Fruit fly (Drosophila melanogaster): ENCODE measurements around the gene Noc1.

The Noc1 gene

dm6 chr3L:11074043-11074853, at the start of gene Noc1, which contains the start of gene Pfdn2:
TSS of gene Noc1 (plus strand) at chr3L:11074769.
TSS of gene Pfdn2 (minus strand) at chr3L:11074388.
- no peak for TF ChIP-seq psq (optimal IDR thresholded peaks at IDR 0.05)
- no peak for TF ChIP-seq h (optimal IDR thresholded peaks at IDR 0.05)
- TF ChIP-seq insv (optimal IDR thresholded peaks at IDR 0.05): no peak
- TF ChIP-seq ttk (optimal IDR thresholded peaks at IDR 0.05): no peak
- no peak for TF ChIP-seq Myc (optimal IDR thresholded peaks at IDR 0.05)
- no peak for TF ChIP-seq Sin3A (optimal IDR thresholded peaks at IDR 0.05)

DNA sequence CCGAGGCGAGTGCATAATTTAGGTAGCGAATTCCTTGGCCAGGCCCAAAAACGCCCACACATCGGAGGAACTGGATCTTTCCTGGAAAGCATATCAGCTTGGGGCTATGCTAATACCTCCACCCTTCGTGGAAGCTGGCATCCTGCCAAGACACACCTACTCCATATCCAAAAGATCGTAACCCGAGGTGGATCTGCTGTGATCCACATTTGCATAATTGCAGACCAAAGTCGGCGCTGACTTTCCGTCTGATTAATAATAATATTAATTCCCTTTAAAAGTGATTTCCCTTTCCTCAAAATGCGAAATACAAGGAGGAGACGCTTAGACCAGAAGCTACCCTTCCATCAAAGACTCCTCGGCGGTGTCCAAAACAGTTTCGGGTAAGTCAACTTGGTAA, 49.3 kb upstream of the Noc1 start, which contains the start of gene CG32079:
TSS of gene CG32079 (plus strand) at position 301 of the 400 bp plus-strand sequence.
- TF ChIP-seq insv (optimal IDR thresholded peaks at IDR 0.05): no peak
- TF ChIP-seq h (optimal IDR thresholded peaks at IDR 0.05): no peak
- no peak for TF ChIP-seq ttk (optimal IDR thresholded peaks at IDR 0.05)
- no peak for TF ChIP-seq Myc (optimal IDR thresholded peaks at IDR 0.05)
- no peak for TF ChIP-seq psq (optimal IDR thresholded peaks at IDR 0.05)
- no peak for TF ChIP-seq Sin3A (optimal IDR thresholded peaks at IDR 0.05)

dm6 chr3L:11027279-11027678, 47.3 kb upstream of the Noc1 start, which contains the start of gene CG32081:
TSS of gene CG32081 (plus strand) at chr3L:11027579.
- no peak for TF ChIP-seq h (optimal IDR thresholded peaks at IDR 0.05)
- TF ChIP-seq Sin3A (optimal IDR thresholded peaks at IDR 0.05): no peak
- TF ChIP-seq Myc (optimal IDR thresholded peaks at IDR 0.05): no peak

DNA sequence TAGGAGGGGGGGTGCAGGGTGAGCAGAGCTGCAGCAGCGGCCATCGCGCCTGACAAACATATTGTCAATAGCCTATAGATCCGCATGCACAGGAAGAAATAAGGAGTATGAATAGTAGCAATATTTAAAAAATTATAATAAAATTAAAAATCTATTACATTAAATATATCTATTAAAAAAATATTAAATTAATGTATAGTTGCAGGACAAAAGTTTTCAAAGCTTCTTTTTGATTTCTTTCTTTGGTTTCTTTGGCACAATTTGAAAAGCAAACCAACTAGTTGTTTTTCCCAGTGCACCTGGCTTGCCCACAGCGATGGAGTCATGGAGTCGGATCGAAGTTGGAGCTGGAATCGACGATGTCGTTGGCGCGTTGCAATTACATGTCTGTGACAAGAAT, 42.8 kb upstream of the Noc1 start:
- TF ChIP-seq h (optimal IDR thresholded peaks at IDR 0.05): no peak
- no peak for TF ChIP-seq ttk (optimal IDR thresholded peaks at IDR 0.05)
- no peak for TF ChIP-seq Sin3A (optimal IDR thresholded peaks at IDR 0.05)
- no peak for TF ChIP-seq insv (optimal IDR thresholded peaks at IDR 0.05)

dm6 chr3L:11033327-11033975, 41.1 kb upstream of the Noc1 start:
- no peak for TF ChIP-seq insv (optimal IDR thresholded peaks at IDR 0.05)
- no peak for TF ChIP-seq psq (optimal IDR thresholded peaks at IDR 0.05)
- TF ChIP-seq Sin3A (optimal IDR thresholded peaks at IDR 0.05): no peak
- no peak for TF ChIP-seq h (optimal IDR thresholded peaks at IDR 0.05)
- no peak for TF ChIP-seq Myc (optimal IDR thresholded peaks at IDR 0.05)
- no peak for TF ChIP-seq ttk (optimal IDR thresholded peaks at IDR 0.05)

- TF ChIP-seq psq (optimal IDR thresholded peaks at IDR 0.05) (no peak), insv (optimal IDR thresholded peaks at IDR 0.05) (no peak), ttk (optimal IDR thresholded peaks at IDR 0.05) (no peak), Sin3A (optimal IDR thresholded peaks at IDR 0.05) (no peak), h (optimal IDR thresholded peaks at IDR 0.05) (no peak), Myc (optimal IDR thresholded peaks at IDR 0.05) (no peak)
Observed at dm6 chr3L:11035039-11035438, 39.5 kb upstream of the Noc1 start.

DNA sequence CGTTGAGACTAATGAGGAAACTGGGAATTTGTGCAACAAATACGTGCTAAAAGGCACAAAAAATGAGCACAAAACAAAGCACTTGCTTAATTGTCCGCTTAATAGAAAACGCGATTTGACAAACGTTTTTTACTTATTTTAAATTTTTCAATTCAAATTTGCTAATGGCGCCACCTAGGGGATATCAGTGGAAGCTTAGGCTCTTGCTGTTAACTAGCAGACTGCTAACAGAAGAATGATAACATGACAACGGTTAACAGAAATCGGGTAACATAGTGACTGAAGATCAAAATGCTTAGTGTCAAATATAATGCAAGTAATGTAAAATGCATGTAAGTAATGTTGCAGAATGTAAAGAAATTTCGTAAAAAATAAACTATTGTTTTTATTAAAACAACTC, 33.4 kb upstream of the Noc1 start:
- no peak for TF ChIP-seq Sin3A (optimal IDR thresholded peaks at IDR 0.05)

DNA sequence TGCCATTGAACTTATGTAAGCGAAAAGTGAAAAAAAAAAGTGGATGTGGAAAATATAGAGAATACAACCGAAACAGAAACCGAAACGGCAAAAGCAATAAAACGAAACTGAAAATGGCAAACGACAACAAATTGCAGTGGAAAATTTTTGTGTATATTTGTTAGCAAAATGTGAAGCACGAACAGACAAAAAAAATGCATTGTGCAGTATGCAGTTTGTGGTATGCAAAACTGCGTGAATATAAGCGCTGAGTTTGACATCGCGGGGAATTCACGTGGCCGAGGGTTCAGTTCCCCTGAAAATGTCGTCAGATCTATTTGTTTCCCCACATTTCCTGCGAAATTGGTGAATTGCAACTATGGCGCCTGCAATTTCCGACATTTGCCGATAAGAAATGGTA, 30.9 kb upstream of the Noc1 start:
- TF ChIP-seq psq (optimal IDR thresholded peaks at IDR 0.05): no peak
- TF ChIP-seq insv (optimal IDR thresholded peaks at IDR 0.05): no peak
- TF ChIP-seq ttk (optimal IDR thresholded peaks at IDR 0.05): no peak
- TF ChIP-seq h (optimal IDR thresholded peaks at IDR 0.05): no peak
- no peak for TF ChIP-seq Sin3A (optimal IDR thresholded peaks at IDR 0.05)
- no peak for TF ChIP-seq Myc (optimal IDR thresholded peaks at IDR 0.05)

- TF ChIP-seq Sin3A (optimal IDR thresholded peaks at IDR 0.05): no peak
- no peak for TF ChIP-seq psq (optimal IDR thresholded peaks at IDR 0.05)
- no peak for TF ChIP-seq h (optimal IDR thresholded peaks at IDR 0.05)
- TF ChIP-seq ttk (optimal IDR thresholded peaks at IDR 0.05): no peak
- no peak for TF ChIP-seq Myc (optimal IDR thresholded peaks at IDR 0.05)
- TF ChIP-seq insv (optimal IDR thresholded peaks at IDR 0.05): no peak
Observed at dm6 chr3L:11045009-11045408, 29.6 kb upstream of the Noc1 start.

DNA sequence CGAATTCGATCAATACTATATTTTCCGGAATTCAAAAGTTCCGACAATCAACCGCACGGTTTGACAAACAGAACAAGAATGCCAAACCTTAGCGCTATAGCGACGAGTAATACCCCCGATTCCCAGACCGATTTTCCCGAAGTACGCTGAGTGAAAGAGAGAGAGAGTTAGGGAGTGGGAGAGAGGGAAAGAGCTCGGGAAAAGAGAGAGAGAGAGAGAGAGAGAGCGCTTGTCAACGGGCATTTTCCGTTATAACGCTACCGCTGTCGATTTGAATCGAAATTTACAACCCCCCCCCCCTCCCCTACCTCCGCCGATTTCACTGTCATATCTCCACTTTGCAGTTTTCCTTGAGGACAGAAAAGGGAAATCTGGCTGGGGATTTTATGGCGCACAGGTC, 28.0 kb upstream of the Noc1 start:
- TF ChIP-seq insv (optimal IDR thresholded peaks at IDR 0.05) (no peak), ttk (optimal IDR thresholded peaks at IDR 0.05) (no peak), psq (optimal IDR thresholded peaks at IDR 0.05) (no peak), Myc (optimal IDR thresholded peaks at IDR 0.05) (no peak), Sin3A (optimal IDR thresholded peaks at IDR 0.05) (no peak), h (optimal IDR thresholded peaks at IDR 0.05) (no peak)

- TF ChIP-seq Sin3A (optimal IDR thresholded peaks at IDR 0.05): no peak
- TF ChIP-seq insv (optimal IDR thresholded peaks at IDR 0.05): no peak
- no peak for TF ChIP-seq ttk (optimal IDR thresholded peaks at IDR 0.05)
- TF ChIP-seq psq (optimal IDR thresholded peaks at IDR 0.05): no peak
- TF ChIP-seq Myc (optimal IDR thresholded peaks at IDR 0.05): no peak
- no peak for TF ChIP-seq h (optimal IDR thresholded peaks at IDR 0.05)
Observed at dm6 chr3L:11047877-11048276, 26.7 kb upstream of the Noc1 start.

DNA sequence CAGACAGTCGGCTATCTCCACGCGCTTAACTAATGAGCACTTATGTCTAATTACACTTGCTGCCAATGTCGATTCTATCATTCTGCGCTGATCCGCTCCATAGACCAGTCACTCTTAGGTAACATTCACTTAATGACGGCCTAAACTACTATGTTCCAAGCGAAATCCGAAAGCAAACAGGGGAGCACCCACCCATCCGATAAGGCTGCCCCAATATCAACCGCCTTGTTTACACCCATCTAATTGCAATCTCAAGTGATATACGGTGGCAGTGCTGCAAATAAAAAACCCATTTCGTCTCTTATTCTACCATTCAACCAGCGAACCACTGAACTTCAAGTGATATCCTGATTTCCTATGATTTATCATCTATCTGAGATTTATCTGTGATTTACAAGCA, 25.2 kb upstream of the Noc1 start:
- TF ChIP-seq Sin3A (optimal IDR thresholded peaks at IDR 0.05) (no peak), Myc (optimal IDR thresholded peaks at IDR 0.05) (no peak), insv (optimal IDR thresholded peaks at IDR 0.05) (no peak), ttk (optimal IDR thresholded peaks at IDR 0.05) (no peak), h (optimal IDR thresholded peaks at IDR 0.05) (no peak), psq (optimal IDR thresholded peaks at IDR 0.05) (no peak)

DNA sequence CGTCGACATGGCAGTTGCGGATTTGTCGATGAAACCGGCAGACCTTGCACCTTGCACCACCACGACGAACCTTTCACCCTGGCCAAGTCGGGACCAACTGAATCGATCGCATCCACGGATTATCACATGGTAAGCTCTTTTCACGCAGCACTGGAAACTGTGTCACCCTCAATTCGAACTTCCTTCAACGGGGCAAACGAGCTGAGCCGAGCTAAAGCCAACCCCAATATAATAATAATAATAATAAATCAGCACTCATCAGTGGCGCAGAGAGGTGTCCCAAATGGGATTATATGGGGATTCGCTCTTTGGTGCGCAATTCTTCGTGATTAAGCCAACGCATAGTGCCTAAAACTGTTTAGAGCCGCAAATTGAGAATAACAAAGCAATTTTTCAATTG, 23.3 kb upstream of the Noc1 start, which contains the start of gene CG43693:
TSS of gene CG43693 (minus strand) at position 101 of the 400 bp plus-strand sequence.
- TF ChIP-seq psq (optimal IDR thresholded peaks at IDR 0.05) (no peak), ttk (optimal IDR thresholded peaks at IDR 0.05) (no peak), Sin3A (optimal IDR thresholded peaks at IDR 0.05) (no peak), Myc (optimal IDR thresholded peaks at IDR 0.05) (no peak), insv (optimal IDR thresholded peaks at IDR 0.05) (no peak), h (optimal IDR thresholded peaks at IDR 0.05) (no peak)
